Fruit fly (Drosophila melanogaster) whole organism, embryonic: ENCODE results near the gene Klp68D.

Source experiments
- ATbp ChIP-seq: fragments of 200-800 bp; sonication (Bioruptor generic); optimal IDR thresholded peaks from 2 replicates; lab custom pipeline; 2017; ENCODE audit warnings: missing biosample characterization, mild to moderate bottlenecking, missing genetic modification characterization, missing genetic modification reagents
- B-H1 ChIP-seq: fragments of 200-800 bp; sonication (Bioruptor generic); IDR thresholded peaks from 3 replicates; pipeline ENCODE4 v1.3.6; 2022; ENCODE audit warnings: missing biosample characterization, missing genetic modification characterization
- Blimp-1 ChIP-seq: fragments of 200-800 bp; sonication (Bioruptor generic); optimal IDR thresholded peaks from 3 replicates; lab custom pipeline; 2018; ENCODE audit warnings: missing biosample characterization, missing genetic modification characterization, mild to moderate bottlenecking, moderate library complexity, missing genetic modification reagents
- CG10543 ChIP-seq: fragments of 200-800 bp; sonication (Bioruptor generic); optimal IDR thresholded peaks from 3 replicates; lab custom pipeline; 2017; ENCODE audit warnings: missing biosample characterization, mild to moderate bottlenecking, missing genetic modification characterization, moderate library complexity
- CG10565 ChIP-seq: fragments of 200-800 bp; sonication (Bioruptor generic); optimal IDR thresholded peaks from 3 replicates; lab custom pipeline; 2016; ENCODE audit warnings: missing biosample characterization, mild to moderate bottlenecking, missing genetic modification characterization
- CG12659 ChIP-seq: fragments of 200-800 bp; sonication (Bioruptor generic); optimal IDR thresholded peaks from 3 replicates; lab custom pipeline; 2017; ENCODE audit warnings: mild to moderate bottlenecking, missing biosample characterization, missing genetic modification reagents, missing genetic modification characterization
- CG15601 ChIP-seq: fragments of 200-800 bp; sonication (Bioruptor generic); optimal IDR thresholded peaks from 3 replicates; lab custom pipeline; 2019; ENCODE audit warnings: missing biosample characterization, mild to moderate bottlenecking, missing genetic modification characterization, moderate library complexity
- CG1647 ChIP-seq: fragments of 200-800 bp; sonication (Bioruptor generic); optimal IDR thresholded peaks from 3 replicates; lab custom pipeline; 2016; ENCODE audit warnings: missing biosample characterization, missing genetic modification characterization
- CG16863 ChIP-seq: fragments of 200-800 bp; sonication (Bioruptor generic); optimal IDR thresholded peaks from 3 replicates; lab custom pipeline; 2016; ENCODE audit warnings: missing biosample characterization, missing genetic modification characterization
- CG17186 ChIP-seq: fragments of 200-800 bp; sonication (Bioruptor generic); optimal IDR thresholded peaks from 3 replicates; lab custom pipeline; 2017; ENCODE audit warnings: missing biosample characterization, missing genetic modification reagents, missing genetic modification characterization
- CG2116 ChIP-seq: fragments of 200-800 bp; sonication (Bioruptor generic); optimal IDR thresholded peaks from 3 replicates; lab custom pipeline; 2018; ENCODE audit warnings: missing biosample characterization, mild to moderate bottlenecking, missing genetic modification characterization
- CG32772 ChIP-seq: fragments of 200-800 bp; sonication (Bioruptor generic); IDR thresholded peaks from 2 replicates; pipeline ENCODE4 v1.3.6; 2022; ENCODE audit warnings: missing biosample characterization, missing genetic modification characterization
- CG33213 ChIP-seq: fragments of 200-800 bp; sonication (Bioruptor generic); optimal IDR thresholded peaks from 3 replicates; lab custom pipeline; 2016; ENCODE audit warnings: missing biosample characterization, missing genetic modification characterization
- CG4360 ChIP-seq: fragments of 200-800 bp; sonication (Bioruptor generic); IDR thresholded peaks from 2 replicates; pipeline ENCODE4 v1.3.6; 2022; ENCODE audit warnings: missing biosample characterization, missing genetic modification characterization
- CG5245 ChIP-seq: fragments of 200-800 bp; sonication (Bioruptor generic); optimal IDR thresholded peaks from 3 replicates; lab custom pipeline; 2016; ENCODE audit warnings: missing biosample characterization, missing genetic modification characterization
- CG6254 ChIP-seq: fragments of 200-800 bp; sonication (Bioruptor generic); optimal IDR thresholded peaks from 3 replicates; lab custom pipeline; 2017; ENCODE audit warnings: mild to moderate bottlenecking, missing biosample characterization, missing genetic modification reagents, missing genetic modification characterization
- CG6654 ChIP-seq: fragments of 200-800 bp; sonication (Bioruptor generic); optimal IDR thresholded peaks from 2 replicates; lab custom pipeline; 2017; ENCODE audit warnings: missing biosample characterization, mild to moderate bottlenecking, missing genetic modification characterization
- CG7357 ChIP-seq: fragments of 200-800 bp; sonication (Bioruptor generic); IDR thresholded peaks from 3 replicates; pipeline ENCODE4 v1.3.6; 2022; ENCODE audit warnings: missing biosample characterization, missing genetic modification characterization
- CG9215 ChIP-seq: fragments of 200-800 bp; sonication (Bioruptor generic); IDR thresholded peaks from 2 replicates; pipeline ENCODE4 v1.3.6; 2022; ENCODE audit warnings: missing biosample characterization, missing genetic modification characterization
- Dad ChIP-seq: fragments of 200-800 bp; sonication (Bioruptor generic); optimal IDR thresholded peaks from 3 replicates; lab custom pipeline; 2016; ENCODE audit warnings: missing biosample characterization, missing genetic modification characterization
- Dp ChIP-seq: fragments of 200-800 bp; sonication (Bioruptor generic); optimal IDR thresholded peaks from 2 replicates; lab custom pipeline; 2018; ENCODE audit warnings: missing biosample characterization, mild to moderate bottlenecking, missing genetic modification characterization, moderate library complexity
- Drgx ChIP-seq: fragments of 200-800 bp; sonication (Bioruptor generic); IDR thresholded peaks from 2 replicates; pipeline ENCODE4 v1.3.6; 2022; ENCODE audit warnings: missing biosample characterization, missing genetic modification characterization
- Ets97D ChIP-seq: fragments of 200-800 bp; sonication (Bioruptor generic); optimal IDR thresholded peaks from 3 replicates; lab custom pipeline; 2016; ENCODE audit warnings: missing biosample characterization, missing genetic modification characterization
- Fer3 ChIP-seq: fragments of 200-800 bp; sonication (Bioruptor generic); optimal IDR thresholded peaks from 2 replicates; lab custom pipeline; 2018; ENCODE audit warnings: missing biosample characterization, mild to moderate bottlenecking, missing genetic modification characterization, moderate library complexity
- GATAe ChIP-seq: fragments of 200-800 bp; sonication (Bioruptor generic); conservative IDR thresholded peaks from 2 replicates; pipeline ENCODE4 v1.3.6; 2022; ENCODE audit warnings: missing biosample characterization, missing genetic modification characterization
- H15 ChIP-seq: fragments of 200-800 bp; sonication (Bioruptor generic); IDR thresholded peaks from 3 replicates; pipeline ENCODE4 v1.3.6; 2022; ENCODE audit warnings: missing biosample characterization, missing genetic modification characterization
- MTF-1 ChIP-seq: fragments of 200-800 bp; sonication (Bioruptor generic); optimal IDR thresholded peaks from 2 replicates; lab custom pipeline; 2018; ENCODE audit warnings: missing biosample characterization, mild to moderate bottlenecking, missing genetic modification characterization, borderline replicate concordance
- Mes4 ChIP-seq: fragments of 200-800 bp; sonication (Bioruptor generic); optimal IDR thresholded peaks from 2 replicates; lab custom pipeline; 2016; ENCODE audit warnings: missing biosample characterization, missing genetic modification characterization
- Nf-YA ChIP-seq: fragments of 200-800 bp; sonication (Bioruptor generic); IDR thresholded peaks from 2 replicates; pipeline ENCODE4 v1.3.6; 2022; ENCODE audit warnings: missing biosample characterization, missing genetic modification characterization
- Nf-YC ChIP-seq: fragments of 200-800 bp; optimal IDR thresholded peaks from 3 replicates; lab custom pipeline; 2019; ENCODE audit warnings: missing biosample characterization, mild to moderate bottlenecking, missing genetic modification characterization, moderate library complexity
- Oli ChIP-seq: fragments of 200-800 bp; sonication (Bioruptor generic); optimal IDR thresholded peaks from 2 replicates; lab custom pipeline; 2018; ENCODE audit warnings: missing biosample characterization, mild to moderate bottlenecking, missing genetic modification characterization, moderate library complexity
- Sry-δ ChIP-seq: fragments of 200-800 bp; sonication (Bioruptor generic); optimal IDR thresholded peaks from 2 replicates; lab custom pipeline; 2016; ENCODE audit warnings: missing biosample characterization, missing genetic modification characterization
- bab2 ChIP-seq: fragments of 200-800 bp; sonication (Bioruptor generic); optimal IDR thresholded peaks from 2 replicates; lab custom pipeline; 2016; ENCODE audit warnings: missing biosample characterization, missing genetic modification characterization
- chinmo ChIP-seq: fragments of 200-800 bp; sonication (Bioruptor generic); IDR thresholded peaks from 4 replicates; pipeline ENCODE4 v1.3.6; 2022; ENCODE audit warnings: missing biosample characterization, missing genetic modification characterization; ENCODE audit not compliant: partially characterized antibody
- crol ChIP-seq: fragments of 200-800 bp; sonication (Bioruptor generic); IDR thresholded peaks from 2 replicates; pipeline ENCODE4 v1.3.6; 2022; ENCODE audit warnings: missing biosample characterization, missing genetic modification characterization
- ftz-f1 ChIP-seq: fragments of 200-800 bp; sonication (Bioruptor generic); optimal IDR thresholded peaks from 2 replicates; lab custom pipeline; 2016; ENCODE audit warnings: missing biosample characterization, missing genetic modification characterization
- gcm2 ChIP-seq: fragments of 200-800 bp; sonication (Bioruptor generic); optimal IDR thresholded peaks from 2 replicates; lab custom pipeline; 2016; ENCODE audit warnings: missing biosample characterization, missing genetic modification characterization
- gsb-n ChIP-seq: fragments of 200-800 bp; sonication (Bioruptor generic); optimal IDR thresholded peaks from 3 replicates; lab custom pipeline; 2018; ENCODE audit warnings: missing biosample characterization, mild to moderate bottlenecking, missing genetic modification characterization
- ham ChIP-seq: fragments of 200-800 bp; sonication (Bioruptor generic); IDR thresholded peaks from 2 replicates; pipeline ENCODE4 v1.3.6; 2022; ENCODE audit warnings: missing biosample characterization, missing genetic modification characterization
- her ChIP-seq: fragments of 200-800 bp; sonication (Bioruptor generic); optimal IDR thresholded peaks from 2 replicates; lab custom pipeline; 2016; ENCODE audit warnings: missing biosample characterization, missing genetic modification characterization
- onecut ChIP-seq: fragments of 200-800 bp; sonication (Bioruptor generic); IDR thresholded peaks from 2 replicates; pipeline ENCODE4 v1.3.6; 2022; ENCODE audit warnings: missing biosample characterization, missing genetic modification characterization
- salm ChIP-seq: fragments of 200-800 bp; sonication (Bioruptor generic); optimal IDR thresholded peaks from 2 replicates; lab custom pipeline; 2018; ENCODE audit warnings: missing biosample characterization, mild to moderate bottlenecking, missing genetic modification characterization
- stwl ChIP-seq: fragments of 200-800 bp; sonication (Bioruptor generic); optimal IDR thresholded peaks from 3 replicates; lab custom pipeline; 2018; ENCODE audit warnings: missing biosample characterization, mild to moderate bottlenecking, missing genetic modification characterization, moderate library complexity
- tgo ChIP-seq: fragments of 200-800 bp; sonication (Bioruptor generic); IDR thresholded peaks from 3 replicates; pipeline ENCODE4 v1.3.6; 2022; ENCODE audit warnings: missing biosample characterization, missing genetic modification characterization
- tup ChIP-seq: fragments of 200-800 bp; sonication (Bioruptor generic); optimal IDR thresholded peaks from 2 replicates; lab custom pipeline; 2016; ENCODE audit warnings: missing biosample characterization, mild to moderate bottlenecking, missing genetic modification characterization, moderate library complexity
- vfl ChIP-seq: fragments of 200-800 bp; sonication (Bioruptor generic); optimal IDR thresholded peaks from 2 replicates; lab custom pipeline; 2016; ENCODE audit warnings: missing biosample characterization, missing genetic modification characterization
- yki ChIP-seq: fragments of >200 bp; optimal IDR thresholded peaks from 3 replicates; lab custom pipeline; 2018
- zen ChIP-seq: fragments of 200-800 bp; sonication (Bioruptor generic); optimal IDR thresholded peaks from 3 replicates; lab custom pipeline; 2018; ENCODE audit warnings: missing biosample characterization, mild to moderate bottlenecking, missing genetic modification characterization, moderate library complexity
- zen2 ChIP-seq: fragments of 200-800 bp; sonication (Bioruptor generic); IDR thresholded peaks from 3 replicates; pipeline ENCODE4 v1.3.6; 2022; ENCODE audit warnings: missing biosample characterization, missing genetic modification characterization; ENCODE audit not compliant: partially characterized antibody

Klp68D gene

dm6 chr3L:11822446-11823334 is 27.3 kb downstream of the Klp68D start, which contains the start of gene RpL10Ab (continued):
- TF ChIP-seq stwl: peak; percentile 5
- TF ChIP-seq CG7357 (GFP tag; lab: Robert Waterston, UW): peak; percentile 66; the same call in 1 of the 3 replicates
- TF ChIP-seq Dad (GFP tag; lab: Kevin White, UChicago): peak; percentile 50
- TF ChIP-seq CG10543 (GFP tag; lab: Kevin White, UChicago): peak; percentile 54
- TF ChIP-seq CG4360 (GFP tag; lab: Robert Waterston, UW): no peak
- peak; percentile 71 for TF ChIP-seq tgo
- TF ChIP-seq CG9215: peak; percentile 67; the same call in 1 of the 2 replicates
- TF ChIP-seq Ets97D: peak; percentile 97
- TF ChIP-seq CG2116 (GFP tag; lab: Kevin White, UChicago): peak; percentile 40
- peak; percentile 84 for TF ChIP-seq Sry-δ (GFP tag; lab: Kevin White, UChicago)
- TF ChIP-seq chinmo (GFP tag; lab: Robert Waterston, UW): peak; percentile 66; the same call in 1 of the 4 replicates
- TF ChIP-seq ATbp (GFP tag; lab: Kevin White, UChicago): no peak
- peak; percentile 95 for TF ChIP-seq MTF-1
- TF ChIP-seq zen2 (GFP tag; lab: Robert Waterston, UW): peak; percentile 82
- peak; percentile 6 for TF ChIP-seq CG5245
- TF ChIP-seq Nf-YC (tag; lab: Kevin White, UChicago): peak; percentile 38
- TF ChIP-seq Fer3 (tag; lab: Kevin White, UChicago): peak; percentile 70
- peak; percentile 21; the same call in 1 of the 2 replicates for TF ChIP-seq Drgx (GFP tag; lab: Robert Waterston, UW)
- TF ChIP-seq yki: no peak
- TF ChIP-seq gsb-n (tag; lab: Kevin White, UChicago): peak; percentile 56
- TF ChIP-seq CG32772 (GFP tag; lab: Robert Waterston, UW): peak; percentile 56
- no peak for TF ChIP-seq Dp
- TF ChIP-seq Blimp-1 (GFP tag; lab: Kevin White, UChicago): peak; percentile 65
- TF ChIP-seq crol (GFP tag; lab: Robert Waterston, UW): no peak
- no peak for TF ChIP-seq CG10565 (GFP tag; lab: Kevin White, UChicago)
- TF ChIP-seq zen (tag; lab: Kevin White, UChicago): peak; percentile 70
- no peak for TF ChIP-seq bab2 (GFP tag; lab: Kevin White, UChicago)
- peak; percentile 9; the same call in 1 of the 3 replicates for TF ChIP-seq B-H1 (GFP tag; lab: Robert Waterston, UW)
- TF ChIP-seq CG33213 (GFP tag; lab: Kevin White, UChicago): peak; percentile 33
- TF ChIP-seq ftz-f1 (GFP tag; lab: Kevin White, UChicago): no peak
- TF ChIP-seq gcm2: no peak
- 0 out of 2 replicates have a peak, but pooled peaks have one; percentile 51 for TF ChIP-seq Nf-YA (GFP tag; lab: Robert Waterston, UW)
- TF ChIP-seq Mes4 (GFP tag; lab: Kevin White, UChicago): peak; percentile 69
- TF ChIP-seq CG16863 (GFP tag; lab: Kevin White, UChicago): peak; percentile 27
- peak; percentile 10 for TF ChIP-seq CG15601
- TF ChIP-seq vfl (GFP tag; lab: Kevin White, UChicago): no peak
- TF ChIP-seq Oli (tag; lab: Kevin White, UChicago): peak; percentile 29
- TF ChIP-seq her (GFP tag; lab: Kevin White, UChicago): peak; percentile 54
- no peak for TF ChIP-seq tup (GFP tag; lab: Kevin White, UChicago)
- no peak for TF ChIP-seq CG6254 (GFP tag; lab: Kevin White, UChicago)
- TF ChIP-seq CG12659 (GFP tag; lab: Kevin White, UChicago): peak; percentile 47
- peak; percentile 61 for TF ChIP-seq CG6654 (GFP tag; lab: Kevin White, UChicago)
- peak; percentile 45 for TF ChIP-seq CG17186 (GFP tag; lab: Kevin White, UChicago)
- TF ChIP-seq GATAe (GFP tag; lab: Robert Waterston, UW): no peak
- TF ChIP-seq ham (GFP tag; lab: Robert Waterston, UW): no peak
- peak; percentile 68; the same call in 2 of the 3 replicates for TF ChIP-seq H15 (GFP tag; lab: Robert Waterston, UW)
- peak; percentile 17 for TF ChIP-seq CG1647
- peak; percentile 77 for TF ChIP-seq onecut (GFP tag; lab: Robert Waterston, UW)
- peak; percentile 17 for TF ChIP-seq salm (tag; lab: Kevin White, UChicago)
